Worm (Caenorhabditis elegans) whole organism, L3 larva: ENCODE measurements around the gene C06E4.3.

Source experiments
- ceh-82 ChIP-seq: fragments of 150-350 bp; optimal IDR thresholded peaks from 2 replicates; lab custom pipeline; 2014; ENCODE audit warnings: missing biosample characterization, missing genetic modification characterization
- elt-2 ChIP-seq: sonication (generic microtip); optimal IDR thresholded peaks from 2 replicates; lab custom pipeline; 2016; ENCODE audit warnings: missing genetic modification reagents, mild to moderate bottlenecking, missing genetic modification characterization, missing compliant biosample characterization
- elt-3 ChIP-seq, 3 experiments: fragments of 150-350 bp in 1 of 3; sonication (generic microtip) in 2 of 3; optimal IDR thresholded peaks; 2 replicates in 2 of 3; 4 replicates in 1 of 3; lab custom pipeline; 2014 to 2017; ENCODE audit warnings: missing biosample characterization in 3 of 3, missing genetic modification characterization in 3 of 3
- mml-1 ChIP-seq: fragments of 150-350 bp; sonication (generic microtip); optimal IDR thresholded peaks from 3 replicates; lab custom pipeline; 2014; ENCODE audit warnings: missing biosample characterization, missing genetic modification characterization
- nhr-237 ChIP-seq: fragments of 150-350 bp; optimal IDR thresholded peaks from 2 replicates; lab custom pipeline; 2014; ENCODE audit warnings: missing biosample characterization, missing genetic modification characterization
- nhr-25 ChIP-seq: sonication (generic microtip); optimal IDR thresholded peaks from 2 replicates; lab custom pipeline; 2017; ENCODE audit warnings: missing biosample characterization, missing genetic modification characterization
- nhr-67 ChIP-seq: fragments of 150-350 bp; optimal IDR thresholded peaks from 2 replicates; lab custom pipeline; 2014; ENCODE audit warnings: missing biosample characterization, missing genetic modification characterization
- nhr-77 ChIP-seq: fragments of 150-350 bp; optimal IDR thresholded peaks from 2 replicates; lab custom pipeline; 2014; ENCODE audit warnings: missing biosample characterization, missing genetic modification characterization
- skn-1 ChIP-seq: fragments of 150-350 bp; optimal IDR thresholded peaks from 2 replicates; lab custom pipeline; 2014; ENCODE audit warnings: missing biosample characterization, missing genetic modification characterization
- unc-62 ChIP-seq: fragments of 150-350 bp; sonication (generic microtip); optimal IDR thresholded peaks from 4 replicates; lab custom pipeline; 2014; ENCODE audit warnings: missing biosample characterization, missing genetic modification reagents, missing genetic modification characterization
- ztf-11 ChIP-seq: fragments of 150-350 bp; optimal IDR thresholded peaks from 2 replicates; lab custom pipeline; 2014; ENCODE audit warnings: missing biosample characterization, missing genetic modification characterization

ce11 chrIV:7236248-7236772, 24.4 kb upstream of the C06E4.3 start:
- TF ChIP-seq elt-2 (no peak), nhr-25 (tag; lab: Kevin White, UChicago) (no peak), mml-1 (tag; lab: Kevin White, UChicago) (no peak), nhr-237 (tag; lab: Kevin White, UChicago) (no peak), nhr-67 (tag; lab: Kevin White, UChicago) (no peak), ztf-11 (tag; lab: Kevin White, UChicago) (no peak), unc-62 (GFP tag; lab: Kevin White, UChicago) (no peak), elt-3 (tag; optimal IDR thresholded peaks at IDR 0.05; lab: Kevin White, UChicago) (no peak), skn-1 (tag; lab: Kevin White, UChicago) (no peak), nhr-77 (tag; lab: Kevin White, UChicago) (no peak), ceh-82 (tag; lab: Kevin White, UChicago) (no peak)
